Worm (Caenorhabditis elegans) whole organism, L1 larva: ENCODE data around the gene F59B8.1.

Experiments used
- C34B4.2 ChIP-seq: sonication (generic microtip); optimal IDR thresholded peaks from 2 replicates; lab custom pipeline; 2017; ENCODE audit warnings: mild to moderate bottlenecking, missing genetic modification characterization, missing compliant biosample characterization
- F16B12.6 ChIP-seq: fragments of 150-350 bp; optimal IDR thresholded peaks from 2 replicates; lab custom pipeline; 2014; ENCODE audit warnings: missing biosample characterization, missing genetic modification characterization
- Y116A8C.19 ChIP-seq: sonication (generic microtip); optimal IDR thresholded peaks from 2 replicates; lab custom pipeline; 2016; ENCODE audit warnings: missing compliant biosample characterization, missing genetic modification characterization, borderline replicate concordance
- ces-1 ChIP-seq: fragments of 150-350 bp; optimal IDR thresholded peaks from 2 replicates; lab custom pipeline; 2014; ENCODE audit warnings: missing biosample characterization, missing genetic modification reagents, missing genetic modification characterization
- egl-27 ChIP-seq, 2 experiments: fragments of 150-350 bp in 1 of 2; sonication (generic microtip); optimal IDR thresholded peaks; 3 replicates each; lab custom pipeline; 2017 to 2018; ENCODE audit warnings: missing biosample characterization in 2 of 2, missing genetic modification characterization in 2 of 2, missing genetic modification reagents in 2 of 2
- ets-5 ChIP-seq: fragments of 200-800 bp; sonication (Bioruptor generic); IDR thresholded peaks from 2 replicates; pipeline ENCODE4 v1.3.6; 2022; ENCODE audit warnings: missing genetic modification characterization, missing compliant biosample characterization
- fkh-10 ChIP-seq: sonication (generic microtip); optimal IDR thresholded peaks from 2 replicates; lab custom pipeline; 2017; ENCODE audit warnings: missing biosample characterization, missing genetic modification reagents, missing genetic modification characterization
- fkh-4 ChIP-seq: sonication (generic microtip); optimal IDR thresholded peaks from 2 replicates; lab custom pipeline; 2016; ENCODE audit warnings: missing compliant biosample characterization, missing genetic modification characterization, borderline replicate concordance
- fos-1 ChIP-seq: fragments of 150-350 bp; optimal IDR thresholded peaks from 2 replicates; lab custom pipeline; 2014; ENCODE audit warnings: missing biosample characterization, missing genetic modification characterization
- mep-1 ChIP-seq: fragments of 150-350 bp; optimal IDR thresholded peaks from 2 replicates; lab custom pipeline; 2014; ENCODE audit warnings: missing biosample characterization, missing genetic modification characterization
- nhr-12 ChIP-seq: sonication (generic microtip); optimal IDR thresholded peaks from 2 replicates; lab custom pipeline; 2017; ENCODE audit warnings: missing biosample characterization, missing genetic modification characterization
- nhr-19 ChIP-seq: fragments of 200-800 bp; sonication (Bioruptor generic); conservative IDR thresholded peaks from 2 replicates; pipeline ENCODE4 v1.3.6; 2022; ENCODE audit warnings: missing genetic modification characterization, missing compliant biosample characterization
- nhr-20 ChIP-seq: sonication (generic microtip); optimal IDR thresholded peaks from 2 replicates; lab custom pipeline; 2016; ENCODE audit warnings: mild to moderate bottlenecking, missing genetic modification characterization, missing compliant biosample characterization
- nhr-71 ChIP-seq: sonication (generic microtip); optimal IDR thresholded peaks from 2 replicates; lab custom pipeline; 2016; ENCODE audit warnings: mild to moderate bottlenecking, missing genetic modification characterization, moderate library complexity, missing compliant biosample characterization
- pqm-1 ChIP-seq: sonication (generic microtip); optimal IDR thresholded peaks from 3 replicates; lab custom pipeline; 2017; ENCODE audit warnings: missing biosample characterization, missing genetic modification characterization
- snpc-4 ChIP-seq: fragments of 150-350 bp; optimal IDR thresholded peaks from 2 replicates; lab custom pipeline; 2014; ENCODE audit warnings: missing biosample characterization, missing genetic modification characterization
- sptf-1 ChIP-seq: fragments of 150-350 bp; optimal IDR thresholded peaks from 2 replicates; lab custom pipeline; 2014; ENCODE audit warnings: missing biosample characterization, missing genetic modification characterization
- swsn-7 ChIP-seq: sonication (generic microtip); optimal IDR thresholded peaks from 2 replicates; lab custom pipeline; 2016; ENCODE audit warnings: missing genetic modification characterization, missing compliant biosample characterization
- tlp-1 ChIP-seq: fragments of 150-350 bp; optimal IDR thresholded peaks from 2 replicates; lab custom pipeline; 2014; ENCODE audit warnings: missing biosample characterization, missing genetic modification characterization
- unc-130 ChIP-seq: fragments of 150-350 bp; optimal IDR thresholded peaks from 2 replicates; lab custom pipeline; 2017; ENCODE audit warnings: missing biosample characterization, missing genetic modification characterization, inconsistent platforms
- unc-98 ChIP-seq: fragments of 200-800 bp; sonication (Bioruptor generic); IDR thresholded peaks from 2 replicates; pipeline ENCODE4 v1.3.6; 2022; ENCODE audit warnings: missing genetic modification characterization, missing compliant biosample characterization

The F59B8.1 gene

DNA sequence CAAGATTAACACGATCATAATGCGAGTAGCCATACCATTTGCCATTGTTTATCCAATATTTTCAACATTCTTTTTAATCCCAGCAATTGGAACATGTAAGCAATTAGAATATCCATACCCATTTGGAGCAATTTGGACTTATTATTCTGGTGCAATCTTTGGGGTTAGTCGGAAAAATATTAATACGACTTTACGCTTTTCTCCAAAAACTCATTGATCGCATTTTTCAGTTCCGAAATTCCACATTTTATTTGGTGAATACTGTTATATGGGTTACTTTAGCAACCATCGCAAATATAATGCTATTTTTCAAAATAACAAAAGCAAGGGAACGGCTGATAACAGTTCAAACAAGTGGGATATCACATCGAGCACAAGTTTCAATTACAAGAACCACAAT is 58.7 kb downstream of the F59B8.1 start:
- TF ChIP-seq nhr-19 (GFP tag; lab: Robert Waterston, UW) = no peak
- TF ChIP-seq egl-27 (tag; optimal IDR thresholded peaks at IDR 0.05; lab: Kevin White, UChicago) = no peak
- TF ChIP-seq sptf-1 (tag; lab: Kevin White, UChicago) = no peak
- TF ChIP-seq ets-5 (GFP tag; lab: Robert Waterston, UW) = no peak
- no peak for TF ChIP-seq F16B12.6 (tag; lab: Kevin White, UChicago)
- no peak for TF ChIP-seq tlp-1 (tag; lab: Kevin White, UChicago)
- TF ChIP-seq snpc-4 = no peak
- no peak for TF ChIP-seq pqm-1 (tag; lab: Kevin White, UChicago)
- TF ChIP-seq unc-130 (tag; lab: Kevin White, UChicago) = no peak
- no peak for TF ChIP-seq swsn-7 (tag; lab: Kevin White, UChicago)
- no peak for TF ChIP-seq fkh-4 (tag; lab: Kevin White, UChicago)
- no peak for TF ChIP-seq fos-1 (tag; lab: Kevin White, UChicago)
- TF ChIP-seq nhr-12 (tag; lab: Kevin White, UChicago) = no peak
- TF ChIP-seq C34B4.2 (tag; lab: Kevin White, UChicago) = no peak
- TF ChIP-seq ces-1 (GFP tag; lab: Kevin White, UChicago) = no peak
- TF ChIP-seq fkh-10 (GFP tag; lab: Kevin White, UChicago) = no peak

DNA sequence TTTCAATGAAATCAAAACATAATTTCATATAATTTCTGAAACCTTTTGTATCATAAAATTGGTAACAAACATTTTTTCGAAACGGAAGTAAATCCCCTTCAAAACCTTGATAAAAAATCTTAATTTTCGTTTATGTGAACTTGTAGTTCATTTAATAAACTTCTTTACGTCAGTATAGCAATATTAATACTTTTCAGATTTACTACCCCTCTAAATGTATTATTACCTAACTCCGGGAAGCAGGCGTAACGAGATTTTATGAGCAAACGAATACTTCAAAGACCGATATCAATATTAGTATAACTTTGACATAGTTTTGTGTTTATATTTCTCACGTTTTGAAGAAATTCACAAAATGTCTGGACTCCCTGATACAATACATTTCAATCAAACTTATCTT is 60.3 kb downstream of the F59B8.1 start, which contains the start of gene sru-1:
sru-1 (plus strand) TSS at position 301 of the 400 bp plus-strand sequence.
- no peak for TF ChIP-seq Y116A8C.19 (tag; lab: Kevin White, UChicago)
- no peak for TF ChIP-seq unc-98 (GFP tag; lab: Robert Waterston, UW)
- TF ChIP-seq nhr-20 (tag; lab: Kevin White, UChicago) = no peak
- TF ChIP-seq mep-1 (tag; lab: Kevin White, UChicago) = no peak
- no peak for TF ChIP-seq nhr-71 (tag; lab: Kevin White, UChicago)
